Worm (Caenorhabditis elegans) whole organism, L3 larva: ENCODE results near the gene Y41G9A.10.

Source experiments
- R02D3.7 ChIP-seq: fragments of 150-350 bp; optimal IDR thresholded peaks from 2 replicates; lab custom pipeline; 2014; ENCODE audit warnings: missing biosample characterization, missing genetic modification characterization
- ZK546.5 ChIP-seq: sonication (generic microtip); optimal IDR thresholded peaks from 2 replicates; lab custom pipeline; 2017; ENCODE audit warnings: missing biosample characterization, missing genetic modification characterization
- aly-2 ChIP-seq: fragments of 150-350 bp; optimal IDR thresholded peaks from 2 replicates; lab custom pipeline; 2014; ENCODE audit warnings: missing biosample characterization, missing genetic modification characterization
- ama-1 ChIP-seq: fragments of 150-350 bp; optimal IDR thresholded peaks from 2 replicates; lab custom pipeline; 2018
- ceh-28 ChIP-seq: fragments of 150-350 bp; optimal IDR thresholded peaks from 2 replicates; lab custom pipeline; 2014; ENCODE audit warnings: missing biosample characterization, missing genetic modification reagents, missing genetic modification characterization
- ceh-82 ChIP-seq: fragments of 150-350 bp; optimal IDR thresholded peaks from 2 replicates; lab custom pipeline; 2014; ENCODE audit warnings: missing biosample characterization, missing genetic modification characterization
- egl-27 ChIP-seq: sonication (generic microtip); optimal IDR thresholded peaks from 4 replicates; lab custom pipeline; 2017; ENCODE audit warnings: missing biosample characterization, missing genetic modification reagents, missing genetic modification characterization
- egl-5 ChIP-seq: fragments of 150-350 bp; optimal IDR thresholded peaks from 2 replicates; lab custom pipeline; 2017; ENCODE audit warnings: missing biosample characterization, missing genetic modification reagents, missing genetic modification characterization, inconsistent platforms
- elt-1 ChIP-seq: fragments of 150-350 bp; optimal IDR thresholded peaks from 2 replicates; lab custom pipeline; 2014; ENCODE audit warnings: missing biosample characterization, missing genetic modification characterization
- elt-2 ChIP-seq: sonication (generic microtip); optimal IDR thresholded peaks from 2 replicates; lab custom pipeline; 2016; ENCODE audit warnings: missing genetic modification reagents, mild to moderate bottlenecking, missing genetic modification characterization, missing compliant biosample characterization
- elt-3 ChIP-seq, 3 experiments: fragments of 150-350 bp in 1 of 3; sonication (generic microtip) in 2 of 3; optimal IDR thresholded peaks; 2 replicates in 2 of 3; 4 replicates in 1 of 3; lab custom pipeline; 2014 to 2017; ENCODE audit warnings: missing biosample characterization in 3 of 3, missing genetic modification characterization in 3 of 3
- fkh-10 ChIP-seq: sonication (generic microtip); optimal IDR thresholded peaks from 2 replicates; lab custom pipeline; 2017; ENCODE audit warnings: missing biosample characterization, missing genetic modification reagents, missing genetic modification characterization
- fos-1 ChIP-seq: fragments of 150-350 bp; optimal IDR thresholded peaks from 2 replicates; lab custom pipeline; 2014; ENCODE audit warnings: missing biosample characterization, missing genetic modification characterization
- hmg-11 ChIP-seq: sonication (generic microtip); optimal IDR thresholded peaks from 2 replicates; lab custom pipeline; 2016; ENCODE audit warnings: missing genetic modification characterization, missing compliant biosample characterization
- jun-1 ChIP-seq: fragments of 150-350 bp; optimal IDR thresholded peaks from 2 replicates; lab custom pipeline; 2014; ENCODE audit warnings: missing biosample characterization, missing genetic modification reagents, missing genetic modification characterization
- mdl-1 ChIP-seq: fragments of 150-350 bp; optimal IDR thresholded peaks from 2 replicates; lab custom pipeline; 2014; ENCODE audit warnings: missing biosample characterization, missing genetic modification characterization
- nhr-11 ChIP-seq: fragments of 150-350 bp; optimal IDR thresholded peaks from 2 replicates; lab custom pipeline; 2014; ENCODE audit warnings: missing biosample characterization, missing genetic modification characterization
- nhr-23 ChIP-seq: fragments of 150-350 bp; optimal IDR thresholded peaks from 2 replicates; lab custom pipeline; 2014; ENCODE audit warnings: missing biosample characterization, missing genetic modification reagents, missing genetic modification characterization
- nhr-237 ChIP-seq: fragments of 150-350 bp; optimal IDR thresholded peaks from 2 replicates; lab custom pipeline; 2014; ENCODE audit warnings: missing biosample characterization, missing genetic modification characterization
- nhr-25 ChIP-seq: sonication (generic microtip); optimal IDR thresholded peaks from 2 replicates; lab custom pipeline; 2017; ENCODE audit warnings: missing biosample characterization, missing genetic modification characterization
- nhr-28 ChIP-seq: fragments of 150-350 bp; optimal IDR thresholded peaks from 2 replicates; lab custom pipeline; 2014; ENCODE audit warnings: missing biosample characterization, missing genetic modification characterization
- nhr-67 ChIP-seq: fragments of 150-350 bp; optimal IDR thresholded peaks from 2 replicates; lab custom pipeline; 2014; ENCODE audit warnings: missing biosample characterization, missing genetic modification characterization
- nhr-76 ChIP-seq: fragments of 150-350 bp; sonication (generic microtip); optimal IDR thresholded peaks from 5 replicates; lab custom pipeline; 2014; ENCODE audit warnings: missing biosample characterization, missing genetic modification characterization
- nhr-77 ChIP-seq: fragments of 150-350 bp; optimal IDR thresholded peaks from 2 replicates; lab custom pipeline; 2014; ENCODE audit warnings: missing biosample characterization, missing genetic modification characterization
- pha-4 ChIP-seq: fragments of 150-350 bp; optimal IDR thresholded peaks from 2 replicates; lab custom pipeline; 2014; ENCODE audit warnings: missing biosample characterization, missing genetic modification reagents, missing genetic modification characterization
- pqm-1 ChIP-seq: fragments of 150-350 bp; optimal IDR thresholded peaks from 2 replicates; lab custom pipeline; 2017; ENCODE audit warnings: missing biosample characterization, missing genetic modification characterization, inconsistent platforms
- skn-1 ChIP-seq: fragments of 150-350 bp; optimal IDR thresholded peaks from 2 replicates; lab custom pipeline; 2014; ENCODE audit warnings: missing biosample characterization, missing genetic modification characterization
- tbx-2 ChIP-seq: sonication (generic microtip); optimal IDR thresholded peaks from 2 replicates; lab custom pipeline; 2016; ENCODE audit warnings: mild to moderate bottlenecking, missing genetic modification characterization, missing compliant biosample characterization
- unc-39 ChIP-seq: sonication (generic microtip); optimal IDR thresholded peaks from 4 replicates; lab custom pipeline; 2017; ENCODE audit warnings: missing biosample characterization, missing genetic modification characterization
- unc-62 ChIP-seq: fragments of 150-350 bp; sonication (generic microtip); optimal IDR thresholded peaks from 4 replicates; lab custom pipeline; 2014; ENCODE audit warnings: missing biosample characterization, missing genetic modification reagents, missing genetic modification characterization
- zag-1 ChIP-seq: fragments of 150-350 bp; optimal IDR thresholded peaks from 2 replicates; lab custom pipeline; 2014; ENCODE audit warnings: missing biosample characterization, missing genetic modification characterization

Gene Y41G9A.10

ce11 chrX:2928089-2928488 is 18.3 kb downstream of the Y41G9A.10 start:
- TF ChIP-seq egl-27 (tag; lab: Kevin White, UChicago) (no peak), egl-5 (tag; lab: Kevin White, UChicago) (peak; percentile 56)

ce11 chrX:2927576-2927975 is 18.8 kb downstream of the Y41G9A.10 start:
- TF ChIP-seq hmg-11 (tag; lab: Kevin White, UChicago) (no peak), ama-1 (no peak), elt-2 (no peak), elt-3 (tag; optimal IDR thresholded peaks at IDR 0.05; lab: Kevin White, UChicago) (no peak), fos-1 (no peak)

- TF ChIP-seq nhr-25, result no peak
- TF ChIP-seq ZK546.5, result no peak
- TF ChIP-seq skn-1 (tag; lab: Kevin White, UChicago), result no peak
- TF ChIP-seq unc-39 (tag; lab: Kevin White, UChicago), result no peak
Observed at ce11 chrX:2925950-2926349, 20.4 kb downstream of the Y41G9A.10 start.

- no peak for TF ChIP-seq ceh-28
- TF ChIP-seq nhr-25, result no peak
- TF ChIP-seq pqm-1 (tag; lab: Kevin White, UChicago), result no peak
- TF ChIP-seq aly-2 (tag; lab: Kevin White, UChicago), result no peak
- TF ChIP-seq jun-1 (tag; lab: Kevin White, UChicago), result no peak
- no peak for TF ChIP-seq zag-1 (tag; lab: Kevin White, UChicago)
Observed at ce11 chrX:2924438-2924837, 21.9 kb downstream of the Y41G9A.10 start.

ce11 chrX:2923888-2924287 is 22.5 kb downstream of the Y41G9A.10 start, which contains the start of gene hst-3.2:
hst-3.2 (minus strand) TSS chrX:2923988.
- TF ChIP-seq R02D3.7 (tag; lab: Kevin White, UChicago) (no peak), mdl-1 (tag; lab: Kevin White, UChicago) (no peak), pha-4 (tag; lab: Kevin White, UChicago) (no peak), nhr-76 (tag; lab: Kevin White, UChicago) (no peak), unc-62 (GFP tag; lab: Kevin White, UChicago) (no peak), tbx-2 (no peak), nhr-77 (tag; lab: Kevin White, UChicago) (no peak), zag-1 (tag; lab: Kevin White, UChicago) (no peak), ama-1 (no peak), nhr-28 (tag; lab: Kevin White, UChicago) (no peak), elt-3 (tag; optimal IDR thresholded peaks at IDR 0.05; lab: Kevin White, UChicago) (no peak), nhr-23 (tag; lab: Kevin White, UChicago) (no peak), fos-1 (no peak), egl-5 (tag; lab: Kevin White, UChicago) (no peak), elt-1 (tag; lab: Kevin White, UChicago) (no peak), nhr-11 (tag; lab: Kevin White, UChicago) (no peak), ceh-82 (no peak)

ce11 chrX:2922602-2923203 is 23.7 kb downstream of the Y41G9A.10 start:
- TF ChIP-seq ZK546.5 (no peak), zag-1 (tag; lab: Kevin White, UChicago) (no peak), fkh-10 (GFP tag; lab: Kevin White, UChicago) (no peak), nhr-237 (no peak), ceh-28 (no peak), tbx-2 (no peak), egl-5 (tag; lab: Kevin White, UChicago) (no peak)

- TF ChIP-seq unc-39 (tag; lab: Kevin White, UChicago) (no peak), ceh-28 (no peak), nhr-67 (no peak)
Observed at ce11 chrX:2921737-2922136, 24.6 kb downstream of the Y41G9A.10 start.
